Fruit fly (Drosophila melanogaster): Measurements from ENCODE around the gene CG5880.

Gene CG5880

dm6 chr3R:27111784-27112602 lies 4.6 kb upstream of the CG5880 start, which contains the start of the genes gb and CG5815 (continued):
- TF ChIP-seq Ravus (GFP tag; IDR thresholded peaks at IDR 0.05) (peak; percentile 68), ken (GFP tag; IDR thresholded peaks at IDR 0.05) (peak; percentile 91), wek (GFP tag; optimal IDR thresholded peaks at IDR 0.05) (no peak), Vsx1 (GFP tag; optimal IDR thresholded peaks at IDR 0.05) (no peak), CG3847 (GFP tag; IDR thresholded peaks at IDR 0.05) (peak; percentile 93), BEAF-32 (GFP tag; optimal IDR thresholded peaks at IDR 0.05) (peak; percentile 92), crol (GFP tag; IDR thresholded peaks at IDR 0.05) (no peak), CG17612 (GFP tag; IDR thresholded peaks at IDR 0.05) (peak; percentile 63; the same call in 1 of the 2 replicates), CG11504 (tag; optimal IDR thresholded peaks at IDR 0.05) (peak; percentile 90), ap (GFP tag; IDR thresholded peaks at IDR 0.05) (peak; percentile 81), CG8281 (tag; optimal IDR thresholded peaks at IDR 0.05) (peak; percentile 66), eyg (GFP tag; optimal IDR thresholded peaks at IDR 0.05) (no peak), Mrtf (GFP tag; IDR thresholded peaks at IDR 0.05) (peak; percentile 88), CG7357 (GFP tag; IDR thresholded peaks at IDR 0.05) (peak; percentile 78), scrt (GFP tag; optimal IDR thresholded peaks at IDR 0.05) (peak; percentile 84), CG7372 (GFP tag; IDR thresholded peaks at IDR 0.05) (peak; percentile 83), CG12744 (GFP tag; optimal IDR thresholded peaks at IDR 0.05) (peak; percentile 75), shn (GFP tag; optimal IDR thresholded peaks at IDR 0.05) (peak; percentile 73), CG11723 (GFP tag; optimal IDR thresholded peaks at IDR 0.05) (no peak), CG8290 (GFP tag; optimal IDR thresholded peaks at IDR 0.05) (peak; percentile 90), CG8290 (tag; optimal IDR thresholded peaks at IDR 0.05) (peak in 1 of 2 experiments; percentile 84), Myb (GFP tag; optimal IDR thresholded peaks at IDR 0.05) (peak; percentile 51), ind (GFP tag; optimal IDR thresholded peaks at IDR 0.05) (peak; percentile 92), Bteb2 (GFP tag; optimal IDR thresholded peaks at IDR 0.05) (peak; percentile 78), sens-2 (GFP tag; IDR thresholded peaks at IDR 0.05) (peak; percentile 73; the same call in 1 of the 2 replicates), cad (GFP tag; optimal IDR thresholded peaks at IDR 0.05) (no peak), CG11456 (GFP tag; IDR thresholded peaks at IDR 0.05) (peak; percentile 92), ewg (GFP tag; optimal IDR thresholded peaks at IDR 0.05) (peak; percentile 85), bsh (GFP tag; optimal IDR thresholded peaks at IDR 0.05) (peak; percentile 60 to 90), Fer3 (tag; optimal IDR thresholded peaks at IDR 0.05) (peak; percentile 91), CG10543 (GFP tag; optimal IDR thresholded peaks at IDR 0.05) (peak; percentile 90), disco-r (GFP tag; optimal IDR thresholded peaks at IDR 0.05) (peak; percentile 38), CG18619 (GFP tag; optimal IDR thresholded peaks at IDR 0.05) (peak; percentile 93), CG10274 (GFP tag; optimal IDR thresholded peaks at IDR 0.05) (peak; percentile 76), rib (GFP tag; IDR thresholded peaks at IDR 0.05) (peak; percentile 83), zfh1 (GFP tag; IDR thresholded peaks at IDR 0.05) (peak; percentile 93), sens (GFP tag) (peak; percentile 97), Hmr (GFP tag; optimal IDR thresholded peaks at IDR 0.05) (peak; percentile 95), HLH54F (GFP tag; optimal IDR thresholded peaks at IDR 0.05) (peak; percentile 87), Hand (GFP tag; optimal IDR thresholded peaks at IDR 0.05) (peak; percentile 65), prd (optimal IDR thresholded peaks at IDR 0.05) (no peak), prd (GFP tag; IDR thresholded peaks at IDR 0.05) (peak; percentile 95), CG18599 (GFP tag; optimal IDR thresholded peaks at IDR 0.05) (peak; percentile 94), CG11247 (GFP tag; IDR thresholded peaks at IDR 0.05) (peak; percentile 89), CG2120 (GFP tag; optimal IDR thresholded peaks at IDR 0.05) (peak; percentile 96), CG4328 (GFP tag; optimal IDR thresholded peaks at IDR 0.05) (peak; percentile 85), CTCF (GFP tag; optimal IDR thresholded peaks at IDR 0.05) (peak; percentile 17), CG18764 (GFP tag; optimal IDR thresholded peaks at IDR 0.05) (peak; percentile 85), Elba2 (GFP tag; optimal IDR thresholded peaks at IDR 0.05) (peak; percentile 66), CG15601 (tag; optimal IDR thresholded peaks at IDR 0.05) (peak; percentile 79)

Measured in whole organism, embryonic.